Fruit fly (Drosophila melanogaster) whole organism, embryonic: ENCODE measurements around the gene car.

Experiments
- Asciz ChIP-seq: fragments of 200-800 bp; sonication (Bioruptor generic); optimal IDR thresholded peaks from 2 replicates; lab custom pipeline; 2017; ENCODE audit warnings: missing biosample characterization, mild to moderate bottlenecking, missing genetic modification characterization, missing genetic modification reagents
- BtbVII ChIP-seq: fragments of 200-800 bp; sonication (Bioruptor generic); optimal IDR thresholded peaks from 3 replicates; lab custom pipeline; 2017; ENCODE audit warnings: missing biosample characterization, mild to moderate bottlenecking, missing genetic modification characterization
- CG10431 ChIP-seq: fragments of 200-800 bp; sonication (Bioruptor generic); optimal IDR thresholded peaks from 3 replicates; lab custom pipeline; 2018; ENCODE audit warnings: missing biosample characterization, mild to moderate bottlenecking, missing genetic modification characterization
- CG10959 ChIP-seq: fragments of 200-800 bp; sonication (Bioruptor generic); IDR thresholded peaks from 2 replicates; pipeline ENCODE4 v1.3.6; 2022; ENCODE audit warnings: missing biosample characterization, missing genetic modification characterization
- CG11560 ChIP-seq: fragments of 200-800 bp; sonication (Bioruptor generic); IDR thresholded peaks from 3 replicates; pipeline ENCODE4 v1.3.6; 2022; ENCODE audit warnings: missing biosample characterization, missing genetic modification characterization
- CG11695 ChIP-seq: fragments of 200-800 bp; sonication (Bioruptor generic); IDR thresholded peaks from 3 replicates; pipeline ENCODE4 v1.3.6; 2022; ENCODE audit warnings: missing biosample characterization, missing genetic modification characterization
- CG12299 ChIP-seq: fragments of 200-800 bp; sonication (Bioruptor generic); optimal IDR thresholded peaks from 2 replicates; lab custom pipeline; 2018; ENCODE audit warnings: missing biosample characterization, mild to moderate bottlenecking, missing genetic modification characterization
- CG12942 ChIP-seq: fragments of 200-800 bp; sonication (Bioruptor generic); optimal IDR thresholded peaks from 3 replicates; lab custom pipeline; 2016; ENCODE audit warnings: missing biosample characterization, missing genetic modification characterization
- CG13287 ChIP-seq: fragments of 200-800 bp; sonication (Bioruptor generic); IDR thresholded peaks from 2 replicates; pipeline ENCODE4 v1.3.6; 2022; ENCODE audit warnings: missing biosample characterization, missing genetic modification characterization; ENCODE audit not compliant: partially characterized antibody
- CG14050 ChIP-seq: fragments of 200-800 bp; sonication (Bioruptor generic); IDR thresholded peaks from 3 replicates; pipeline ENCODE4 v1.3.6; 2022; ENCODE audit warnings: missing biosample characterization, missing genetic modification characterization
- CG2875 ChIP-seq: fragments of 200-800 bp; sonication (Bioruptor generic); optimal IDR thresholded peaks from 2 replicates; lab custom pipeline; 2017; ENCODE audit warnings: missing biosample characterization, mild to moderate bottlenecking, missing genetic modification characterization, missing genetic modification reagents
- CG30403 ChIP-seq: fragments of 200-800 bp; sonication (Bioruptor generic); optimal IDR thresholded peaks from 3 replicates; lab custom pipeline; 2016; ENCODE audit warnings: missing biosample characterization, missing genetic modification characterization
- CG32532 ChIP-seq: fragments of 200-800 bp; sonication (Bioruptor generic); IDR thresholded peaks from 2 replicates; pipeline ENCODE4 v1.3.6; 2022; ENCODE audit warnings: missing biosample characterization, missing genetic modification characterization
- CG34224 ChIP-seq: fragments of 200-800 bp; sonication (Bioruptor generic); IDR thresholded peaks from 3 replicates; pipeline ENCODE4 v1.3.6; 2022; ENCODE audit warnings: missing biosample characterization, missing genetic modification characterization; ENCODE audit not compliant: partially characterized antibody
- CG4617 ChIP-seq: fragments of 200-800 bp; sonication (Bioruptor generic); optimal IDR thresholded peaks from 3 replicates; lab custom pipeline; 2016; ENCODE audit warnings: missing biosample characterization, missing genetic modification characterization, borderline replicate concordance
- CG8089 ChIP-seq: fragments of 200-800 bp; sonication (Bioruptor generic); optimal IDR thresholded peaks from 3 replicates; lab custom pipeline; 2016; ENCODE audit warnings: missing biosample characterization, missing genetic modification characterization
- CG9876 ChIP-seq: fragments of 200-800 bp; sonication (Bioruptor generic); optimal IDR thresholded peaks from 2 replicates; lab custom pipeline; 2016; ENCODE audit warnings: missing biosample characterization, missing genetic modification characterization
- D ChIP-seq, 2 experiments: fragments of 200-800 bp in 1 of 2; fragments of >200 bp in 1 of 2; sonication (Bioruptor generic) in 1 of 2; optimal IDR thresholded peaks; 2 replicates in 1 of 2; 3 replicates in 1 of 2; lab custom pipeline; 2017; ENCODE audit warnings: mild to moderate bottlenecking in 1 of 2, missing biosample characterization in 1 of 2, missing genetic modification characterization in 1 of 2, missing genetic modification reagents in 1 of 2
- Dp ChIP-seq: fragments of 200-800 bp; sonication (Bioruptor generic); optimal IDR thresholded peaks from 2 replicates; lab custom pipeline; 2018; ENCODE audit warnings: missing biosample characterization, mild to moderate bottlenecking, missing genetic modification characterization, moderate library complexity
- Dref ChIP-seq: fragments of 200-800 bp; sonication (Bioruptor generic); IDR thresholded peaks from 2 replicates; pipeline ENCODE4 v1.3.6; 2022; ENCODE audit warnings: missing biosample characterization, missing genetic modification characterization
- Eip74EF ChIP-seq, 2 experiments: fragments of 200-800 bp in 1 of 2; fragments of >200 bp in 1 of 2; sonication (Bioruptor generic) in 1 of 2; optimal IDR thresholded peaks; 2 replicates each; lab custom pipeline; 2017 to 2019; ENCODE audit warnings: missing biosample characterization in 2 of 2, missing genetic modification characterization in 2 of 2, mild to moderate bottlenecking in 1 of 2, moderate library complexity in 1 of 2
- HHEX ChIP-seq: fragments of 200-800 bp; sonication (Bioruptor generic); optimal IDR thresholded peaks from 3 replicates; lab custom pipeline; 2017; ENCODE audit warnings: missing biosample characterization, mild to moderate bottlenecking, missing genetic modification characterization, missing genetic modification reagents
- HLH4C ChIP-seq: fragments of 200-800 bp; sonication (Bioruptor generic); IDR thresholded peaks from 3 replicates; pipeline ENCODE4 v1.3.6; 2022; ENCODE audit warnings: missing biosample characterization, missing genetic modification characterization; ENCODE audit not compliant: partially characterized antibody
- Max ChIP-seq: fragments of 200-800 bp; sonication (Bioruptor generic); optimal IDR thresholded peaks from 2 replicates; lab custom pipeline; 2016; ENCODE audit warnings: missing biosample characterization, mild to moderate bottlenecking, missing genetic modification characterization
- Myb ChIP-seq: fragments of 200-800 bp; sonication (Bioruptor generic); optimal IDR thresholded peaks from 2 replicates; lab custom pipeline; 2016; ENCODE audit warnings: missing biosample characterization, missing genetic modification characterization
- PHDP ChIP-seq: fragments of 200-800 bp; sonication (Bioruptor generic); optimal IDR thresholded peaks from 3 replicates; lab custom pipeline; 2018; ENCODE audit warnings: missing biosample characterization, mild to moderate bottlenecking, missing genetic modification characterization, moderate library complexity
- Sin3A ChIP-seq: fragments of >200 bp; optimal IDR thresholded peaks from 2 replicates; lab custom pipeline; 2018
- Taf1 ChIP-seq: fragments of 200-800 bp; sonication (Bioruptor generic); IDR thresholded peaks from 2 replicates; pipeline ENCODE4 v1.3.6; 2022; ENCODE audit warnings: missing biosample characterization, missing genetic modification characterization
- ato ChIP-seq: fragments of 200-800 bp; sonication (Bioruptor generic); IDR thresholded peaks from 2 replicates; pipeline ENCODE4 v1.3.6; 2022; ENCODE audit warnings: missing biosample characterization, missing genetic modification characterization; ENCODE audit not compliant: partially characterized antibody
- br ChIP-seq: fragments of >200 bp; optimal IDR thresholded peaks from 2 replicates; lab custom pipeline; 2017
- dpn ChIP-seq, 2 experiments: fragments of 200-800 bp; sonication (Bioruptor generic); optimal IDR thresholded peaks; 3 replicates each; lab custom pipeline; 2016; ENCODE audit warnings: missing biosample characterization in 2 of 2, missing genetic modification characterization in 2 of 2
- esg ChIP-seq: fragments of 200-800 bp; sonication (Bioruptor generic); conservative IDR thresholded peaks from 2 replicates; pipeline ENCODE4 v1.3.6; 2022; ENCODE audit warnings: missing biosample characterization, missing genetic modification characterization
- fd64A ChIP-seq: fragments of 200-800 bp; sonication (Bioruptor generic); optimal IDR thresholded peaks from 3 replicates; lab custom pipeline; 2018; ENCODE audit warnings: missing biosample characterization, mild to moderate bottlenecking, missing genetic modification characterization
- gce ChIP-seq: fragments of 200-800 bp; sonication (Bioruptor generic); IDR thresholded peaks from 3 replicates; pipeline ENCODE4 v1.3.6; 2022; ENCODE audit warnings: missing biosample characterization, missing genetic modification characterization
- hkb ChIP-seq, 2 experiments: fragments of 200-800 bp in 1 of 2; fragments of >200 bp in 1 of 2; sonication (Bioruptor generic) in 1 of 2; IDR thresholded peaks in 1 of 2; optimal IDR thresholded peaks in 1 of 2; 2 replicates each; pipeline versions ENCODE4 v1.3.6 to Lab custom; 2017 to 2022; ENCODE audit warnings: missing biosample characterization in 1 of 2, missing genetic modification characterization in 1 of 2
- nerfin-2 ChIP-seq: fragments of 200-800 bp; sonication (Bioruptor generic); IDR thresholded peaks from 2 replicates; pipeline ENCODE4 v1.3.6; 2022; ENCODE audit warnings: missing biosample characterization, missing genetic modification characterization; ENCODE audit not compliant: partially characterized antibody
- nmo ChIP-seq: fragments of 200-800 bp; sonication (Bioruptor generic); optimal IDR thresholded peaks from 2 replicates; lab custom pipeline; 2018; ENCODE audit warnings: missing biosample characterization, mild to moderate bottlenecking, missing genetic modification characterization, moderate library complexity
- nom ChIP-seq: fragments of 200-800 bp; sonication (Bioruptor generic); optimal IDR thresholded peaks from 2 replicates; lab custom pipeline; 2017; ENCODE audit warnings: missing biosample characterization, missing genetic modification characterization, mild to moderate bottlenecking, moderate library complexity, missing genetic modification reagents
- peb ChIP-seq: fragments of 200-800 bp; sonication (Bioruptor generic); IDR thresholded peaks from 2 replicates; pipeline ENCODE4 v1.3.6; 2022; ENCODE audit warnings: missing biosample characterization, missing genetic modification characterization
- rib ChIP-seq: fragments of 200-800 bp; sonication (Bioruptor generic); IDR thresholded peaks from 2 replicates; pipeline ENCODE4 v1.3.6; 2022; ENCODE audit warnings: missing biosample characterization, missing genetic modification characterization
- run ChIP-seq: fragments of 200-800 bp; sonication (Bioruptor generic); optimal IDR thresholded peaks from 3 replicates; lab custom pipeline; 2018; ENCODE audit warnings: missing biosample characterization, mild to moderate bottlenecking, missing genetic modification characterization
- scrt ChIP-seq: fragments of 200-800 bp; sonication (Bioruptor generic); optimal IDR thresholded peaks from 2 replicates; lab custom pipeline; 2018; ENCODE audit warnings: missing biosample characterization, mild to moderate bottlenecking, missing genetic modification characterization, moderate library complexity
- tna ChIP-seq: fragments of 200-800 bp; sonication (Bioruptor generic); IDR thresholded peaks from 2 replicates; pipeline ENCODE4 v1.3.6; 2022; ENCODE audit warnings: missing biosample characterization, missing genetic modification characterization; ENCODE audit not compliant: partially characterized antibody
- trh ChIP-seq: fragments of 200-800 bp; sonication (Bioruptor generic); optimal IDR thresholded peaks from 2 replicates; lab custom pipeline; 2016; ENCODE audit warnings: missing biosample characterization, missing genetic modification characterization
- ttk ChIP-seq: fragments of 200-800 bp; sonication (Bioruptor generic); IDR thresholded peaks from 2 replicates; pipeline ENCODE4 v2.1.2; 2022; ENCODE audit warnings: missing biosample characterization, missing genetic modification characterization
- unc-4 ChIP-seq: fragments of 200-800 bp; sonication (Bioruptor generic); IDR thresholded peaks from 2 replicates; pipeline ENCODE4 v1.3.6; 2022; ENCODE audit warnings: missing biosample characterization, missing genetic modification characterization; ENCODE audit not compliant: partially characterized antibody
- zen ChIP-seq: fragments of 200-800 bp; sonication (Bioruptor generic); optimal IDR thresholded peaks from 3 replicates; lab custom pipeline; 2018; ENCODE audit warnings: missing biosample characterization, mild to moderate bottlenecking, missing genetic modification characterization, moderate library complexity

car gene

dm6 chrX:19613473-19613872 is 47.7 kb downstream of the car start (continued):
- no peak for TF ChIP-seq rib
- peak; percentile 59 for TF ChIP-seq BtbVII (GFP tag; lab: Kevin White, UChicago)
- TF ChIP-seq Dref (GFP tag; lab: Robert Waterston, UW) = peak; percentile 74
- peak; percentile 41; the same call in 1 of the 2 replicates for TF ChIP-seq CG32532 (GFP tag; lab: Robert Waterston, UW)
- no peak for TF ChIP-seq hkb (optimal IDR thresholded peaks at IDR 0.05; lab: Kevin White, UChicago)
- peak; percentile 69 for TF ChIP-seq hkb (GFP tag; IDR thresholded peaks at IDR 0.05; lab: Robert Waterston, UW)
- no peak for TF ChIP-seq CG9876 (GFP tag; lab: Kevin White, UChicago)
- peak; percentile 60; the same call in 1 of the 3 replicates for TF ChIP-seq gce (GFP tag; lab: Robert Waterston, UW)
- peak; percentile 75 for TF ChIP-seq CG13287 (GFP tag; lab: Robert Waterston, UW)
- TF ChIP-seq CG30403 (GFP tag; lab: Kevin White, UChicago) = no peak
- 0 out of 2 replicates have a peak, but pooled peaks have one; percentile 38 for TF ChIP-seq ato
- no peak for TF ChIP-seq Sin3A (lab: Kevin White, UChicago)
- TF ChIP-seq CG12942 = no peak

DNA sequence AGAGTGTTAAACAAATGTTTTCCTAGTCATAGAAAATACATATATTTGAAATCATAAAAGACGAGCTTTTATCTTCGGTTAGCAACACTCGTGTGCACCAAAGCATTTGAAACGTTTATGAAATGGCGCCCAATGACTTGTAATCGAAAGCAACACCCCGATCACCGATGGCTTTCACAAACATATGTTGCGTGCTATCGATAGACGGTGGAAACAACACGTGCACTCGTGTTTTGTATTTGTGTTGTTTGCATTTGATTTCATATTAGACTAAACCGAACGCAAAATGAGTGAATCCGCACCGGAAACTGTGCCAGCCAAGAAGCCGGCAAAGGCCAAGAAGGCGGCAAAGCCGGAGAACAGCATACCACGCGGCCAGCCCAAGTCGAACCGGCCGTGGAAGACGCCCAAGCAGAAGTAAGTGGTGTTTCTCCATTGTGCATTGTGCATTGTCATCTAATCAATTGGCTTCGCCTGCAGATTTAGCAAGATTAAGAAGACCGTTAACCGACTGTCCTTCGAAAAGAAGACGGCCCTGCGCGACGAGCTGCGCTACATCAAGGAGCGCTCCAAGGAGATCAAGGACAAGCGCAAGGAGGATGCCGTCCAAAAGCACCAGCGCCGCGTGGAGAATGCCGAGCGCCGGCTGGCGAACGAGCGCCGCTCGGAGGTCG is 50.3 kb downstream of the car start, which contains the start of gene CG14210:
CG14210 (plus strand) TSS at position 207 of the 674 bp plus-strand sequence.
- TF ChIP-seq rib = no peak
- peak; percentile 84 for TF ChIP-seq HLH4C (GFP tag; lab: Robert Waterston, UW)
- TF ChIP-seq CG14050 (GFP tag; lab: Robert Waterston, UW) = no peak
- TF ChIP-seq CG10431 = no peak
- no peak for TF ChIP-seq run (tag; lab: Kevin White, UChicago)
- TF ChIP-seq Dp = peak; percentile 84
- no peak for TF ChIP-seq D (optimal IDR thresholded peaks at IDR 0.05; lab: Kevin White, UChicago)
- no peak for TF ChIP-seq D (GFP tag; optimal IDR thresholded peaks at IDR 0.05; lab: Kevin White, UChicago)
- TF ChIP-seq fd64A (GFP tag; lab: Kevin White, UChicago) = no peak
- TF ChIP-seq unc-4 (GFP tag; lab: Robert Waterston, UW) = peak; percentile 64
- no peak for TF ChIP-seq CG11560 (tag; lab: Robert Waterston, UW)
- TF ChIP-seq CG11695 (GFP tag; lab: Robert Waterston, UW) = no peak
- no peak for TF ChIP-seq esg
- TF ChIP-seq nerfin-2 (GFP tag; lab: Robert Waterston, UW) = peak; percentile 56; the same call in 1 of the 2 replicates
- no peak for TF ChIP-seq CG2875 (GFP tag; lab: Kevin White, UChicago)
- peak; percentile 69 for TF ChIP-seq Max (GFP tag; lab: Kevin White, UChicago)
- no peak for TF ChIP-seq zen (tag; lab: Kevin White, UChicago)
- TF ChIP-seq Eip74EF (GFP tag; optimal IDR thresholded peaks at IDR 0.05; lab: Kevin White, UChicago) = no peak
- TF ChIP-seq ttk = no peak
- no peak for TF ChIP-seq CG10959 (GFP tag; lab: Robert Waterston, UW)
- no peak for TF ChIP-seq HHEX (GFP tag; lab: Kevin White, UChicago)
- TF ChIP-seq CG34224 (GFP tag; lab: Robert Waterston, UW) = peak; percentile 73
- no peak for TF ChIP-seq PHDP (tag; lab: Kevin White, UChicago)
- TF ChIP-seq tna (GFP tag; lab: Robert Waterston, UW) = peak; percentile 83
- TF ChIP-seq trh = no peak
- no peak for TF ChIP-seq Taf1 (GFP tag; lab: Robert Waterston, UW)
- no peak for TF ChIP-seq scrt (GFP tag; lab: Kevin White, UChicago)
- no peak for TF ChIP-seq nmo
- no peak for TF ChIP-seq Asciz (GFP tag; lab: Kevin White, UChicago)
- no peak for TF ChIP-seq nom (GFP tag; lab: Kevin White, UChicago)
- no peak for TF ChIP-seq CG8089 (GFP tag; lab: Kevin White, UChicago)
- TF ChIP-seq Myb (GFP tag; lab: Kevin White, UChicago) = no peak
- TF ChIP-seq br = no peak
- no peak for TF ChIP-seq CG12299 (tag; lab: Kevin White, UChicago)
- no peak for TF ChIP-seq dpn (GFP tag; optimal IDR thresholded peaks at IDR 0.05; lab: Kevin White, UChicago)
- TF ChIP-seq CG4617 (GFP tag; lab: Kevin White, UChicago) = no peak
- TF ChIP-seq peb = no peak
- peak; percentile 71 for TF ChIP-seq CG13287 (GFP tag; lab: Robert Waterston, UW)
